Worm (Caenorhabditis elegans): Measurements from ENCODE around the gene C29F5.1.

The C29F5.1 gene

ce11 chrII:6348360-6348759, 45.0 kb downstream of the C29F5.1 start:
- TF ChIP-seq dao-5 (tag; optimal IDR thresholded peaks at IDR 0.05) (peak; percentile 78), him-1 (tag; optimal IDR thresholded peaks at IDR 0.05) (peak; percentile 18), W03F9.2 (tag; optimal IDR thresholded peaks at IDR 0.05) (peak; percentile 66)

- TF ChIP-seq W03F9.2 (tag; optimal IDR thresholded peaks at IDR 0.05) (no peak), dao-5 (tag; optimal IDR thresholded peaks at IDR 0.05) (no peak), him-1 (tag; optimal IDR thresholded peaks at IDR 0.05) (no peak)
These were observed 46.6 kb downstream of the C29F5.1 start for ce11 chrII:6349968-6350367.

ce11 chrII:6351887-6352286, 48.6 kb downstream of the C29F5.1 start, which contains the start of gene C32D5.10:
Gene C32D5.10 (minus strand): TSS chrII:6351987.
- TF ChIP-seq dao-5 (tag; optimal IDR thresholded peaks at IDR 0.05) = no peak
